Fruit fly (Drosophila melanogaster) whole organism, embryonic: ENCODE data around the gene CG15923.

Experiments
- Atf3 ChIP-seq: fragments of 200-800 bp; sonication (Bioruptor generic); optimal IDR thresholded peaks from 3 replicates; lab custom pipeline; 2016; ENCODE audit warnings: missing biosample characterization, missing genetic modification characterization
- CG11085 ChIP-seq: fragments of 200-800 bp; sonication (Bioruptor generic); IDR thresholded peaks from 2 replicates; pipeline ENCODE4 v1.3.6; 2022; ENCODE audit warnings: missing biosample characterization, missing genetic modification characterization
- CG12659 ChIP-seq: fragments of 200-800 bp; sonication (Bioruptor generic); optimal IDR thresholded peaks from 3 replicates; lab custom pipeline; 2017; ENCODE audit warnings: mild to moderate bottlenecking, missing biosample characterization, missing genetic modification reagents, missing genetic modification characterization
- CG13287 ChIP-seq: fragments of 200-800 bp; sonication (Bioruptor generic); IDR thresholded peaks from 2 replicates; pipeline ENCODE4 v1.3.6; 2022; ENCODE audit warnings: missing biosample characterization, missing genetic modification characterization; ENCODE audit not compliant: partially characterized antibody
- CG15514 ChIP-seq: fragments of 200-800 bp; sonication (Bioruptor generic); optimal IDR thresholded peaks from 3 replicates; lab custom pipeline; 2017; ENCODE audit warnings: missing biosample characterization, missing genetic modification characterization, mild to moderate bottlenecking, moderate library complexity, missing genetic modification reagents
- CG16813 ChIP-seq: fragments of 200-800 bp; sonication (Bioruptor generic); IDR thresholded peaks from 3 replicates; pipeline ENCODE4 v1.3.6; 2022; ENCODE audit warnings: missing biosample characterization, missing genetic modification characterization; ENCODE audit not compliant: partially characterized antibody
- CG16863 ChIP-seq: fragments of 200-800 bp; sonication (Bioruptor generic); optimal IDR thresholded peaks from 3 replicates; lab custom pipeline; 2016; ENCODE audit warnings: missing biosample characterization, missing genetic modification characterization
- CG17385 ChIP-seq: fragments of 200-800 bp; sonication (Bioruptor generic); optimal IDR thresholded peaks from 3 replicates; lab custom pipeline; 2018; ENCODE audit warnings: missing biosample characterization, mild to moderate bottlenecking, missing genetic modification characterization
- CG1792 ChIP-seq: fragments of 200-800 bp; sonication (Bioruptor generic); optimal IDR thresholded peaks from 2 replicates; lab custom pipeline; 2016; ENCODE audit warnings: missing biosample characterization, missing genetic modification characterization
- CG18262 ChIP-seq: fragments of 200-800 bp; optimal IDR thresholded peaks from 3 replicates; lab custom pipeline; 2019; ENCODE audit warnings: missing biosample characterization, mild to moderate bottlenecking, missing genetic modification characterization, moderate library complexity
- CG2199 ChIP-seq: fragments of 200-800 bp; sonication (Bioruptor generic); IDR thresholded peaks from 3 replicates; pipeline ENCODE4 v1.3.6; 2022; ENCODE audit warnings: missing biosample characterization, missing genetic modification characterization
- CG30403 ChIP-seq: fragments of 200-800 bp; sonication (Bioruptor generic); optimal IDR thresholded peaks from 3 replicates; lab custom pipeline; 2016; ENCODE audit warnings: missing biosample characterization, missing genetic modification characterization
- CG32767 ChIP-seq: fragments of 200-800 bp; sonication (Bioruptor generic); IDR thresholded peaks from 2 replicates; pipeline ENCODE4 v1.3.6; 2022; ENCODE audit warnings: missing biosample characterization, missing genetic modification characterization
- CG34224 ChIP-seq: fragments of 200-800 bp; sonication (Bioruptor generic); IDR thresholded peaks from 3 replicates; pipeline ENCODE4 v1.3.6; 2022; ENCODE audit warnings: missing biosample characterization, missing genetic modification characterization; ENCODE audit not compliant: partially characterized antibody
- CG4617 ChIP-seq: fragments of 200-800 bp; sonication (Bioruptor generic); optimal IDR thresholded peaks from 3 replicates; lab custom pipeline; 2016; ENCODE audit warnings: missing biosample characterization, missing genetic modification characterization, borderline replicate concordance
- CG8089 ChIP-seq: fragments of 200-800 bp; sonication (Bioruptor generic); optimal IDR thresholded peaks from 3 replicates; lab custom pipeline; 2016; ENCODE audit warnings: missing biosample characterization, missing genetic modification characterization
- CG8388 ChIP-seq: fragments of 200-800 bp; sonication (Bioruptor generic); optimal IDR thresholded peaks from 2 replicates; lab custom pipeline; 2019; ENCODE audit warnings: missing biosample characterization, mild to moderate bottlenecking, missing genetic modification characterization, moderate library complexity
- CG8924 ChIP-seq: fragments of 200-800 bp; optimal IDR thresholded peaks from 3 replicates; lab custom pipeline; 2019; ENCODE audit warnings: missing biosample characterization, mild to moderate bottlenecking, missing genetic modification characterization, moderate library complexity
- CG9797 ChIP-seq: fragments of 200-800 bp; sonication (Bioruptor generic); optimal IDR thresholded peaks from 3 replicates; lab custom pipeline; 2018; ENCODE audit warnings: missing biosample characterization, mild to moderate bottlenecking, missing genetic modification characterization
- CG9932 ChIP-seq: fragments of 200-800 bp; sonication (Bioruptor generic); IDR thresholded peaks from 2 replicates; pipeline ENCODE4 v1.3.6; 2022; ENCODE audit warnings: missing biosample characterization, missing genetic modification characterization
- CrebB ChIP-seq: fragments of 200-800 bp; sonication (Bioruptor generic); optimal IDR thresholded peaks from 3 replicates; lab custom pipeline; 2018; ENCODE audit warnings: missing biosample characterization, mild to moderate bottlenecking, missing genetic modification characterization
- Dek ChIP-seq: fragments of 200-800 bp; sonication (Bioruptor generic); optimal IDR thresholded peaks from 3 replicates; lab custom pipeline; 2019; ENCODE audit warnings: missing biosample characterization, mild to moderate bottlenecking, missing genetic modification characterization, moderate library complexity
- Dp ChIP-seq: fragments of 200-800 bp; sonication (Bioruptor generic); optimal IDR thresholded peaks from 2 replicates; lab custom pipeline; 2018; ENCODE audit warnings: missing biosample characterization, mild to moderate bottlenecking, missing genetic modification characterization, moderate library complexity
- Jarid2 ChIP-seq: fragments of 200-800 bp; sonication (Bioruptor generic); optimal IDR thresholded peaks from 3 replicates; lab custom pipeline; 2017; ENCODE audit warnings: mild to moderate bottlenecking, missing biosample characterization, missing genetic modification reagents, missing genetic modification characterization
- Lhr ChIP-seq: fragments of 200-800 bp; sonication (Bioruptor generic); optimal IDR thresholded peaks from 3 replicates; lab custom pipeline; 2017; ENCODE audit warnings: mild to moderate bottlenecking, missing biosample characterization, missing genetic modification reagents, missing genetic modification characterization
- MBD-R2 ChIP-seq: fragments of 200-800 bp; sonication (Bioruptor generic); IDR thresholded peaks from 2 replicates; pipeline ENCODE4 v1.3.6; 2022; ENCODE audit warnings: missing biosample characterization, missing genetic modification characterization
- Med ChIP-seq: fragments of 200-800 bp; sonication (Bioruptor generic); peaks from one replicate; lab custom pipeline; 2016; ENCODE audit warnings: missing biosample characterization, missing genetic modification characterization, mild to moderate bottlenecking, inconsistent platforms, moderate library complexity
- Myb ChIP-seq: fragments of 200-800 bp; sonication (Bioruptor generic); optimal IDR thresholded peaks from 2 replicates; lab custom pipeline; 2016; ENCODE audit warnings: missing biosample characterization, missing genetic modification characterization
- YL-1 ChIP-seq: fragments of 200-800 bp; sonication (Bioruptor generic); optimal IDR thresholded peaks from 3 replicates; lab custom pipeline; 2017; ENCODE audit warnings: missing biosample characterization, mild to moderate bottlenecking, missing genetic modification characterization
- cg ChIP-seq: fragments of 200-800 bp; sonication (Bioruptor generic); optimal IDR thresholded peaks from 3 replicates; lab custom pipeline; 2019; ENCODE audit warnings: missing biosample characterization, mild to moderate bottlenecking, missing genetic modification characterization, moderate library complexity
- chif ChIP-seq, 2 experiments: fragments of 200-800 bp; sonication (Bioruptor generic); optimal IDR thresholded peaks; 3 replicates each; lab custom pipeline; 2016; ENCODE audit warnings: missing biosample characterization in 2 of 2, missing genetic modification characterization in 2 of 2
- ci ChIP-seq: fragments of 200-800 bp; sonication (Bioruptor generic); IDR thresholded peaks from 3 replicates; pipeline ENCODE4 v1.3.6; 2022; ENCODE audit warnings: missing biosample characterization, missing genetic modification characterization
- cwo ChIP-seq: fragments of 200-800 bp; sonication (Bioruptor generic); optimal IDR thresholded peaks from 3 replicates; lab custom pipeline; 2017; ENCODE audit warnings: missing biosample characterization, missing genetic modification characterization, mild to moderate bottlenecking, moderate library complexity, missing genetic modification reagents
- dati ChIP-seq: fragments of 200-800 bp; sonication (Bioruptor generic); IDR thresholded peaks from 2 replicates; pipeline ENCODE4 v1.3.6; 2022; ENCODE audit warnings: missing biosample characterization, missing genetic modification characterization
- ems ChIP-seq: fragments of 200-800 bp; sonication (Bioruptor generic); optimal IDR thresholded peaks from 3 replicates; lab custom pipeline; 2016; ENCODE audit warnings: missing biosample characterization, missing genetic modification characterization
- gsb-n ChIP-seq: fragments of 200-800 bp; sonication (Bioruptor generic); optimal IDR thresholded peaks from 3 replicates; lab custom pipeline; 2018; ENCODE audit warnings: missing biosample characterization, mild to moderate bottlenecking, missing genetic modification characterization
- h ChIP-seq: fragments of >200 bp; optimal IDR thresholded peaks from 2 replicates; lab custom pipeline; 2017
- jigr1 ChIP-seq: fragments of 200-800 bp; sonication (Bioruptor generic); IDR thresholded peaks from 3 replicates; pipeline ENCODE4 v1.3.6; 2022; ENCODE audit warnings: missing biosample characterization, missing genetic modification characterization
- lmd ChIP-seq: fragments of 200-800 bp; sonication (Bioruptor generic); IDR thresholded peaks from 2 replicates; pipeline ENCODE4 v1.3.6; 2022; ENCODE audit warnings: missing biosample characterization, missing genetic modification characterization
- oc ChIP-seq: fragments of 200-800 bp; sonication (Bioruptor generic); optimal IDR thresholded peaks from 2 replicates; lab custom pipeline; 2018; ENCODE audit warnings: missing biosample characterization, mild to moderate bottlenecking, missing genetic modification characterization, moderate library complexity
- phol ChIP-seq: fragments of 200-800 bp; sonication (Bioruptor generic); optimal IDR thresholded peaks from 3 replicates; lab custom pipeline; 2018; ENCODE audit warnings: missing biosample characterization, mild to moderate bottlenecking, missing genetic modification characterization, moderate library complexity
- pzg ChIP-seq: fragments of 200-800 bp; sonication (Bioruptor generic); optimal IDR thresholded peaks from 3 replicates; lab custom pipeline; 2018; ENCODE audit warnings: missing biosample characterization, mild to moderate bottlenecking, missing genetic modification characterization, moderate library complexity
- sd ChIP-seq: fragments of 200-800 bp; sonication (Bioruptor generic); optimal IDR thresholded peaks from 3 replicates; lab custom pipeline; 2018; ENCODE audit warnings: missing biosample characterization, mild to moderate bottlenecking, missing genetic modification characterization, moderate library complexity
- sob ChIP-seq: fragments of 200-800 bp; sonication (Bioruptor generic); IDR thresholded peaks from 2 replicates; pipeline ENCODE4 v1.3.6; 2022; ENCODE audit warnings: missing biosample characterization, missing genetic modification characterization
- stc ChIP-seq: fragments of 200-800 bp; sonication (Bioruptor generic); IDR thresholded peaks from 2 replicates; pipeline ENCODE4 v1.3.6; 2022; ENCODE audit warnings: missing biosample characterization, missing genetic modification characterization
- tx ChIP-seq: fragments of 200-800 bp; sonication (Bioruptor generic); optimal IDR thresholded peaks from 2 replicates; lab custom pipeline; 2016; ENCODE audit warnings: missing biosample characterization, missing genetic modification characterization
- vvl ChIP-seq: fragments of 200-800 bp; sonication (Bioruptor generic); IDR thresholded peaks from 2 replicates; pipeline ENCODE4 v1.3.6; 2022; ENCODE audit warnings: missing biosample characterization, missing genetic modification characterization
- zfh1 ChIP-seq: fragments of 200-800 bp; sonication (Bioruptor generic); IDR thresholded peaks from 3 replicates; pipeline ENCODE4 v1.3.6; 2022; ENCODE audit warnings: missing biosample characterization, missing genetic modification characterization

The CG15923 gene

DNA sequence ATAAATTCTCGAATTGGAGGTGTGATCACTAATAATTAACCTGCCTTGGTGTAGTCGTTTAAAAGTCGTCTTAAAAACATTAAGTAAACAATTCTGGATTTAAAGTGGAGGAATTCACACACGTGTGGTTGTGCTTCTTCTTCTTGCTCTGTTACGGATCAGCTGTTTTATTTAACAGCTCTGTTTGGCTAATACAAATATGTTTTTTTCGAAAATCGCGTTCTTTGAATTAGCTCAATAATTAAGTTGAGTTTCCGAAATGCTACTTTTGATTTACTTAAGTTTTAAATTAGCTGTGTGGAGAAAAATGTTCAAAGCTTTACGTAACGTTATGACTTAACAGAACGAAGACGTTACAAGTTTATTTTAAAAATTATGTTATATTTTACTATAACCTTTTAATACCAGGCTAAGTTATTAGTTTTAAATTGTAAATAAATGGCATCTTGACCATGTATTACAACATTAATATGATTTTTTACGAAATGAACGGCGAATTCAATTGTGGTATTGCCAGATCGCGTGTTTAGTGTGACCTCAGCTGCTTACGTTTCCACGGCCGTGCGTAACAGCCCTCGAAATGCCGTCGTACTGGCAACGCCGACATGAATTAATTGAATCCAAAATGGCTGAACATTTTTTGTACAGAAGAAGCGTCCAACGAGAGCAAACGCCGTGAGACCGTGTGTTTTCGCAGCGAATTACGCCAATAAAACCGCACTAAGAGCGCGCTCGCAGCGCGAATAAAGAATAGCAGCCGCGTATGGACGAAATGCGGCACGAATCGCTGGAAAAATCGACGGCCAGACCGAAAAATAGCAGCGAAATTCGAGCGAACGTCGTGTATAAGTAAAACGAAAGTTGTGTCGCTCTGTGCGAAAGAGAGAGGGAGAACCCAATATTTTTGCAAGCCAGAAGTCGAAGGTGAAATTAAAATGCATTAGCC is 23.9 kb downstream of the CG15923 start, which contains the start of the genes Pus1 and bon (continued):
- TF ChIP-seq Jarid2 (GFP tag; lab: Kevin White, UChicago) (peak; percentile 49), lmd (GFP tag; lab: Robert Waterston, UW) (no peak), CG8388 (GFP tag; lab: Kevin White, UChicago) (no peak), sd (tag; lab: Kevin White, UChicago) (peak; percentile 68), CG13287 (GFP tag; lab: Robert Waterston, UW) (peak; percentile 39; the same call in 1 of the 2 replicates), zfh1 (GFP tag; lab: Robert Waterston, UW) (peak; percentile 37; the same call in 1 of the 3 replicates), dati (GFP tag; lab: Robert Waterston, UW) (no peak), CG4617 (GFP tag; lab: Kevin White, UChicago) (peak; percentile 52), MBD-R2 (0 out of 2 replicates have a peak, but pooled peaks have one; percentile 34), tx (GFP tag; lab: Kevin White, UChicago) (peak; percentile 33), stc (no peak), CG32767 (GFP tag; lab: Robert Waterston, UW) (no peak), Atf3 (GFP tag; lab: Kevin White, UChicago) (peak; percentile 17), CG34224 (GFP tag; lab: Robert Waterston, UW) (peak; percentile 20; the same call in 1 of the 3 replicates), CG16813 (GFP tag; lab: Robert Waterston, UW) (peak; percentile 14; the same call in 1 of the 3 replicates), vvl (peak; percentile 87), CG9797 (GFP tag; lab: Kevin White, UChicago) (peak; percentile 89), CG30403 (GFP tag; lab: Kevin White, UChicago) (peak; percentile 25), CG8924 (tag; lab: Kevin White, UChicago) (peak; percentile 36), chif (GFP tag; optimal IDR thresholded peaks at IDR 0.05; lab: Kevin White, UChicago) (no peak), Myb (GFP tag; lab: Kevin White, UChicago) (peak; percentile 65), cg (GFP tag; lab: Kevin White, UChicago) (peak; percentile 86), oc (tag; lab: Kevin White, UChicago) (peak; percentile 9), CG17385 (peak; percentile 95), phol (peak; percentile 99), ems (peak; percentile 19), YL-1 (GFP tag; lab: Kevin White, UChicago) (peak; percentile 88), CG1792 (GFP tag; lab: Kevin White, UChicago) (peak; percentile 34), CG9932 (peak; percentile 54), CG12659 (GFP tag; lab: Kevin White, UChicago) (peak; percentile 86), CG11085 (no peak), CG2199 (GFP tag; lab: Robert Waterston, UW) (0 out of 3 replicates have a peak, but pooled peaks have one; percentile 16), Dp (GFP tag; lab: Kevin White, UChicago) (peak; percentile 35), pzg (GFP tag; lab: Kevin White, UChicago) (peak; percentile 87), h (no peak), CG15514 (GFP tag; lab: Kevin White, UChicago) (peak; percentile 82), jigr1 (GFP tag; lab: Robert Waterston, UW) (no peak), gsb-n (tag; lab: Kevin White, UChicago) (no peak), CG16863 (no peak), cwo (peak; percentile 75), Med (GFP tag; lab: Kevin White, UChicago) (peak; percentile 87), ci (GFP tag; lab: Robert Waterston, UW) (peak; percentile 20; the same call in 1 of the 3 replicates), Dek (tag; lab: Kevin White, UChicago) (no peak), CG18262 (tag; lab: Kevin White, UChicago) (peak; percentile 21), CrebB (tag; lab: Kevin White, UChicago) (no peak), Lhr (GFP tag; lab: Kevin White, UChicago) (peak; percentile 51), sob (GFP tag; lab: Robert Waterston, UW) (peak; percentile 22; the same call in 1 of the 2 replicates), CG8089 (GFP tag; lab: Kevin White, UChicago) (no peak)
